Worm (Caenorhabditis elegans) whole organism, L3 larva: ENCODE data around the gene F32D8.15.

Experiments used
- R02D3.7 ChIP-seq: fragments of 150-350 bp; optimal IDR thresholded peaks from 2 replicates; lab custom pipeline; 2014; ENCODE audit warnings: missing biosample characterization, missing genetic modification characterization
- ZK546.5 ChIP-seq: sonication (generic microtip); optimal IDR thresholded peaks from 2 replicates; lab custom pipeline; 2017; ENCODE audit warnings: missing biosample characterization, missing genetic modification characterization
- aly-2 ChIP-seq: fragments of 150-350 bp; optimal IDR thresholded peaks from 2 replicates; lab custom pipeline; 2014; ENCODE audit warnings: missing biosample characterization, missing genetic modification characterization
- ama-1 ChIP-seq: fragments of 150-350 bp; optimal IDR thresholded peaks from 2 replicates; lab custom pipeline; 2018
- ceh-16 ChIP-seq: sonication (generic microtip); optimal IDR thresholded peaks from 2 replicates; lab custom pipeline; 2017; ENCODE audit warnings: missing biosample characterization, missing genetic modification characterization
- ceh-28 ChIP-seq: fragments of 150-350 bp; optimal IDR thresholded peaks from 2 replicates; lab custom pipeline; 2014; ENCODE audit warnings: missing biosample characterization, missing genetic modification reagents, missing genetic modification characterization
- ceh-82 ChIP-seq: fragments of 150-350 bp; optimal IDR thresholded peaks from 2 replicates; lab custom pipeline; 2014; ENCODE audit warnings: missing biosample characterization, missing genetic modification characterization
- ceh-9 ChIP-seq: sonication (generic microtip); optimal IDR thresholded peaks from 2 replicates; lab custom pipeline; 2018; ENCODE audit warnings: missing biosample characterization, missing genetic modification characterization
- daf-12 ChIP-seq: fragments of 150-350 bp; optimal IDR thresholded peaks from 2 replicates; lab custom pipeline; 2014; ENCODE audit warnings: missing biosample characterization, missing genetic modification reagents, missing genetic modification characterization
- egl-27 ChIP-seq: sonication (generic microtip); optimal IDR thresholded peaks from 4 replicates; lab custom pipeline; 2017; ENCODE audit warnings: missing biosample characterization, missing genetic modification reagents, missing genetic modification characterization
- egl-5 ChIP-seq: fragments of 150-350 bp; optimal IDR thresholded peaks from 2 replicates; lab custom pipeline; 2017; ENCODE audit warnings: missing biosample characterization, missing genetic modification reagents, missing genetic modification characterization, inconsistent platforms
- elt-1 ChIP-seq: fragments of 150-350 bp; optimal IDR thresholded peaks from 2 replicates; lab custom pipeline; 2014; ENCODE audit warnings: missing biosample characterization, missing genetic modification characterization
- elt-2 ChIP-seq: sonication (generic microtip); optimal IDR thresholded peaks from 2 replicates; lab custom pipeline; 2016; ENCODE audit warnings: missing genetic modification reagents, mild to moderate bottlenecking, missing genetic modification characterization, missing compliant biosample characterization
- elt-3 ChIP-seq, 3 experiments: fragments of 150-350 bp in 1 of 3; sonication (generic microtip) in 2 of 3; optimal IDR thresholded peaks; 2 replicates in 2 of 3; 4 replicates in 1 of 3; lab custom pipeline; 2014 to 2017; ENCODE audit warnings: missing biosample characterization in 3 of 3, missing genetic modification characterization in 3 of 3
- eor-1 ChIP-seq, 2 experiments: fragments of 150-350 bp; optimal IDR thresholded peaks; 2 replicates each; lab custom pipeline; 2014 to 2018; ENCODE audit warnings: missing biosample characterization in 2 of 2, missing genetic modification characterization in 2 of 2
- fkh-10 ChIP-seq: sonication (generic microtip); optimal IDR thresholded peaks from 2 replicates; lab custom pipeline; 2017; ENCODE audit warnings: missing biosample characterization, missing genetic modification reagents, missing genetic modification characterization
- fkh-2 ChIP-seq: fragments of 150-350 bp; optimal IDR thresholded peaks from 2 replicates; lab custom pipeline; 2014; ENCODE audit warnings: missing biosample characterization, missing genetic modification reagents, missing genetic modification characterization
- fos-1 ChIP-seq: fragments of 150-350 bp; optimal IDR thresholded peaks from 2 replicates; lab custom pipeline; 2014; ENCODE audit warnings: missing biosample characterization, missing genetic modification characterization
- hmg-11 ChIP-seq: sonication (generic microtip); optimal IDR thresholded peaks from 2 replicates; lab custom pipeline; 2016; ENCODE audit warnings: missing genetic modification characterization, missing compliant biosample characterization
- jun-1 ChIP-seq: fragments of 150-350 bp; optimal IDR thresholded peaks from 2 replicates; lab custom pipeline; 2014; ENCODE audit warnings: missing biosample characterization, missing genetic modification reagents, missing genetic modification characterization
- lin-15B ChIP-seq: fragments of 150-350 bp; optimal IDR thresholded peaks from 2 replicates; lab custom pipeline; 2014; ENCODE audit warnings: missing biosample characterization, missing genetic modification characterization
- lin-39 ChIP-seq: fragments of 150-350 bp; optimal IDR thresholded peaks from 2 replicates; lab custom pipeline; 2018; ENCODE audit warnings: missing biosample characterization, missing genetic modification reagents, missing genetic modification characterization
- lsy-12 ChIP-seq: sonication (generic microtip); optimal IDR thresholded peaks from 2 replicates; lab custom pipeline; 2016; ENCODE audit warnings: mild to moderate bottlenecking, missing genetic modification characterization, missing compliant biosample characterization
- mdl-1 ChIP-seq: fragments of 150-350 bp; optimal IDR thresholded peaks from 2 replicates; lab custom pipeline; 2014; ENCODE audit warnings: missing biosample characterization, missing genetic modification characterization
- mml-1 ChIP-seq: fragments of 150-350 bp; sonication (generic microtip); optimal IDR thresholded peaks from 3 replicates; lab custom pipeline; 2014; ENCODE audit warnings: missing biosample characterization, missing genetic modification characterization
- nfya-1 ChIP-seq: sonication (generic microtip); optimal IDR thresholded peaks from 2 replicates; lab custom pipeline; 2017; ENCODE audit warnings: missing genetic modification characterization, mild to moderate bottlenecking, missing compliant biosample characterization, antibody characterized with exemption, moderate library complexity; ENCODE audit not compliant: insufficient read depth
- nhr-11 ChIP-seq: fragments of 150-350 bp; optimal IDR thresholded peaks from 2 replicates; lab custom pipeline; 2014; ENCODE audit warnings: missing biosample characterization, missing genetic modification characterization
- nhr-12 ChIP-seq: fragments of 150-350 bp; optimal IDR thresholded peaks from 2 replicates; lab custom pipeline; 2014; ENCODE audit warnings: missing biosample characterization, missing genetic modification characterization
- nhr-23 ChIP-seq: fragments of 150-350 bp; optimal IDR thresholded peaks from 2 replicates; lab custom pipeline; 2014; ENCODE audit warnings: missing biosample characterization, missing genetic modification reagents, missing genetic modification characterization
- nhr-237 ChIP-seq: fragments of 150-350 bp; optimal IDR thresholded peaks from 2 replicates; lab custom pipeline; 2014; ENCODE audit warnings: missing biosample characterization, missing genetic modification characterization
- nhr-25 ChIP-seq: sonication (generic microtip); optimal IDR thresholded peaks from 2 replicates; lab custom pipeline; 2017; ENCODE audit warnings: missing biosample characterization, missing genetic modification characterization
- nhr-28 ChIP-seq: fragments of 150-350 bp; optimal IDR thresholded peaks from 2 replicates; lab custom pipeline; 2014; ENCODE audit warnings: missing biosample characterization, missing genetic modification characterization
- nhr-43 ChIP-seq: sonication (generic microtip); optimal IDR thresholded peaks from 2 replicates; lab custom pipeline; 2016; ENCODE audit warnings: mild to moderate bottlenecking, missing genetic modification characterization, missing compliant biosample characterization; ENCODE audit not compliant: poor library complexity, severe bottlenecking
- nhr-67 ChIP-seq: fragments of 150-350 bp; optimal IDR thresholded peaks from 2 replicates; lab custom pipeline; 2014; ENCODE audit warnings: missing biosample characterization, missing genetic modification characterization
- nhr-76 ChIP-seq: fragments of 150-350 bp; sonication (generic microtip); optimal IDR thresholded peaks from 5 replicates; lab custom pipeline; 2014; ENCODE audit warnings: missing biosample characterization, missing genetic modification characterization
- nhr-77 ChIP-seq: fragments of 150-350 bp; optimal IDR thresholded peaks from 2 replicates; lab custom pipeline; 2014; ENCODE audit warnings: missing biosample characterization, missing genetic modification characterization
- pha-4 ChIP-seq: fragments of 150-350 bp; optimal IDR thresholded peaks from 2 replicates; lab custom pipeline; 2014; ENCODE audit warnings: missing biosample characterization, missing genetic modification reagents, missing genetic modification characterization
- pqm-1 ChIP-seq: fragments of 150-350 bp; optimal IDR thresholded peaks from 2 replicates; lab custom pipeline; 2017; ENCODE audit warnings: missing biosample characterization, missing genetic modification characterization, inconsistent platforms
- sea-2 ChIP-seq: fragments of 150-350 bp; sonication (generic microtip); optimal IDR thresholded peaks from 4 replicates; lab custom pipeline; 2014; ENCODE audit warnings: missing biosample characterization, missing genetic modification reagents, missing genetic modification characterization
- skn-1 ChIP-seq: fragments of 150-350 bp; optimal IDR thresholded peaks from 2 replicates; lab custom pipeline; 2014; ENCODE audit warnings: missing biosample characterization, missing genetic modification characterization
- snpc-4 ChIP-seq: fragments of 150-350 bp; optimal IDR thresholded peaks from 2 replicates; lab custom pipeline; 2014; ENCODE audit warnings: missing biosample characterization, missing genetic modification characterization
- tbx-2 ChIP-seq: sonication (generic microtip); optimal IDR thresholded peaks from 2 replicates; lab custom pipeline; 2016; ENCODE audit warnings: mild to moderate bottlenecking, missing genetic modification characterization, missing compliant biosample characterization
- unc-39 ChIP-seq: sonication (generic microtip); optimal IDR thresholded peaks from 4 replicates; lab custom pipeline; 2017; ENCODE audit warnings: missing biosample characterization, missing genetic modification characterization
- unc-62 ChIP-seq: fragments of 150-350 bp; sonication (generic microtip); optimal IDR thresholded peaks from 4 replicates; lab custom pipeline; 2014; ENCODE audit warnings: missing biosample characterization, missing genetic modification reagents, missing genetic modification characterization
- zag-1 ChIP-seq: fragments of 150-350 bp; optimal IDR thresholded peaks from 2 replicates; lab custom pipeline; 2014; ENCODE audit warnings: missing biosample characterization, missing genetic modification characterization
- ztf-11 ChIP-seq: fragments of 150-350 bp; optimal IDR thresholded peaks from 2 replicates; lab custom pipeline; 2014; ENCODE audit warnings: missing biosample characterization, missing genetic modification characterization
- ztf-4 ChIP-seq: fragments of 150-350 bp; optimal IDR thresholded peaks from 2 replicates; lab custom pipeline; 2014; ENCODE audit warnings: missing biosample characterization, missing genetic modification characterization

The F32D8.15 gene

DNA sequence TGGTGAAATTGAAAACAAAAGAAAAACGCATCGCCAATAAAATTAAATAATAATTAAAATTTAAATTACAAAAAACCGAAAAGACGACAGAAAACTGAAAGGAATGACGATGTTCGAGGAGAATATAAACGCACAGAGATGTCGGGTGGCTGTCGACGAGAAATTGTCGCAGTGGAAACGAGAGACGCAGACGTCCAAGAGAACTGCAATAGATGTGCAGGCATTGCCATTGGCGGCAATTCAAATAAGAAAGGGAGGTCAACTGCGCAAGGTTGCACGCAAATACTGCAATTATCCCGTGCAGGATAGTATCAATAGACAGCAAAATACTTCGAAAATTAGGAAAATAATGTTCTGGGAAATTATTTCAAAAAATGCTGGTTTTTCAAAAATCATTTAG lies 6.7 kb upstream of the F32D8.15 start:
- TF ChIP-seq hmg-11 (tag; lab: Kevin White, UChicago): peak; percentile 95
- peak; percentile 91 for TF ChIP-seq fkh-10 (GFP tag; lab: Kevin White, UChicago)
- peak; percentile 90 for TF ChIP-seq ztf-4
- TF ChIP-seq ceh-28: peak; percentile 95
- TF ChIP-seq tbx-2: peak; percentile 96
- peak; percentile 67 to 96 (median 72) for TF ChIP-seq elt-3 (tag; optimal IDR thresholded peaks at IDR 0.05; lab: Kevin White, UChicago)
- peak in 1 of 2 experiments; percentile 9 for TF ChIP-seq eor-1 (tag; optimal IDR thresholded peaks at IDR 0.05; lab: Kevin White, UChicago)
- peak; percentile 96 for TF ChIP-seq ceh-82 (tag; lab: Kevin White, UChicago)
- TF ChIP-seq fos-1 (tag; lab: Kevin White, UChicago): peak; percentile 85
- TF ChIP-seq nhr-12 (tag; lab: Kevin White, UChicago): no peak
- TF ChIP-seq lsy-12 (tag; lab: Kevin White, UChicago): peak; percentile 99
- peak; percentile 91 for TF ChIP-seq unc-62
- TF ChIP-seq egl-5 (tag; lab: Kevin White, UChicago): peak; percentile 97
- peak; percentile 87 for TF ChIP-seq nhr-76 (tag; lab: Kevin White, UChicago)
- TF ChIP-seq nhr-67 (tag; lab: Kevin White, UChicago): peak; percentile 48
- TF ChIP-seq ztf-11 (tag; lab: Kevin White, UChicago): no peak
- TF ChIP-seq mdl-1 (tag; lab: Kevin White, UChicago): peak; percentile 69
- TF ChIP-seq daf-12: peak; percentile 65
- peak; percentile 53 for TF ChIP-seq sea-2 (GFP tag; lab: Kevin White, UChicago)
- peak; percentile 92 for TF ChIP-seq pqm-1 (tag; lab: Kevin White, UChicago)
- TF ChIP-seq fkh-2: peak; percentile 59
- peak; percentile 97 for TF ChIP-seq jun-1 (tag; lab: Kevin White, UChicago)
- peak; percentile 74 for TF ChIP-seq egl-27
- no peak for TF ChIP-seq nhr-237 (tag; lab: Kevin White, UChicago)
- TF ChIP-seq ceh-16 (tag; lab: Kevin White, UChicago): peak; percentile 28
- peak; percentile 98 for TF ChIP-seq lin-39 (tag; lab: Kevin White, UChicago)
- TF ChIP-seq mml-1 (tag; lab: Kevin White, UChicago): no peak
- TF ChIP-seq ama-1: peak; percentile 91
- peak; percentile 96 for TF ChIP-seq nhr-11 (tag; lab: Kevin White, UChicago)
- TF ChIP-seq nhr-28: peak; percentile 81
- TF ChIP-seq nhr-25 (tag; lab: Kevin White, UChicago): peak; percentile 100
- peak; percentile 100 for TF ChIP-seq nhr-23
- TF ChIP-seq ceh-9 (tag; lab: Kevin White, UChicago): peak; percentile 11
- TF ChIP-seq elt-1: peak; percentile 92
- peak; percentile 100 for TF ChIP-seq ZK546.5 (tag; lab: Kevin White, UChicago)
- TF ChIP-seq nfya-1 (tag; lab: Kevin White, UChicago): peak; percentile 98
- peak; percentile 95 for TF ChIP-seq nhr-77 (tag; lab: Kevin White, UChicago)
- no peak for TF ChIP-seq unc-39 (tag; lab: Kevin White, UChicago)
- peak; percentile 99 for TF ChIP-seq pha-4 (tag; lab: Kevin White, UChicago)
- TF ChIP-seq elt-2 (tag; lab: Kevin White, UChicago): peak; percentile 93
- peak; percentile 94 for TF ChIP-seq R02D3.7
- peak; percentile 95 for TF ChIP-seq skn-1 (tag; lab: Kevin White, UChicago)
- TF ChIP-seq lin-15B (tag; lab: Kevin White, UChicago): peak; percentile 99
- TF ChIP-seq nhr-43 (tag; lab: Kevin White, UChicago): peak; percentile 99
- peak; percentile 79 for TF ChIP-seq aly-2 (tag; lab: Kevin White, UChicago)
- peak; percentile 89 for TF ChIP-seq zag-1 (tag; lab: Kevin White, UChicago)
- TF ChIP-seq snpc-4 (tag; lab: Kevin White, UChicago): peak; percentile 96
- TF ChIP-seq, all 47 proteins: peak for 42
